Fruit fly (Drosophila melanogaster): ENCODE results near the gene Diap1.
A peak's percentile ranks its signal among the peaks of the same experiment; 100 is the strongest.

The Diap1 gene

dm6 chr3L:16033090-16033828 is 17.6 kb downstream of the Diap1 start, which contains the start of the genes CG42717 and CG42716:
TSS of gene CG42717 (minus strand) at chr3L:16033190.
TSS of gene CG42716 (plus strand) at chr3L:16033778.
- no peak for TF ChIP-seq CG3032 (tag; optimal IDR thresholded peaks at IDR 0.05)

DNA sequence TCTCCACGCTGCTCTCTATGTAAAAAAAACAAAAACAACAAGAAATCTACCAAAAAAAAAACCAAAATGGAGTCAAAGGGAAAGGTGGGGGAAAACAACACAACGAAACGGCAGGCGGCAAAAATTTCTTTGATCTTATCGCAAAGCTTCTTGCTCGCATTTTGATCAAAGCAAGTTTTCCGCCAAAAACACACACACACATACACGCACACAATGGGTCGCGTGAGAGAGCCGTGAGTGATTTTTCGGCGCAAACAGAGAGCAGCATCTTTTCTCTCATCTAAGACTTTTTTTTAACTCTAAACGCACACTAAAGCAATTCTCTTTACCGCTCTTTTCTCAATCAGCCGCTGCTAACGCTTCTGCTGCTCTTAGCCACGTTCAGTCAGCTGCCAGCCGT is 21.9 kb downstream of the Diap1 start:
- TF ChIP-seq Lpt (GFP tag; optimal IDR thresholded peaks at IDR 0.05): no peak
- no peak for TF ChIP-seq lz (GFP tag; optimal IDR thresholded peaks at IDR 0.05)
- TF ChIP-seq dac (GFP tag; optimal IDR thresholded peaks at IDR 0.05): no peak
- TF ChIP-seq net (GFP tag; optimal IDR thresholded peaks at IDR 0.05): no peak
- no peak for TF ChIP-seq fd85E (GFP tag; optimal IDR thresholded peaks at IDR 0.05)
- TF ChIP-seq fkh (GFP tag; optimal IDR thresholded peaks at IDR 0.05): peak; percentile 3
- no peak for TF ChIP-seq fd59A (GFP tag; optimal IDR thresholded peaks at IDR 0.05)
- TF ChIP-seq CG6854 (GFP tag; optimal IDR thresholded peaks at IDR 0.05): no peak
- no peak for TF ChIP-seq Met (GFP tag; optimal IDR thresholded peaks at IDR 0.05)
- TF ChIP-seq achi (GFP tag; optimal IDR thresholded peaks at IDR 0.05): no peak
- no peak for TF ChIP-seq pdm3 (GFP tag; optimal IDR thresholded peaks at IDR 0.05)
- TF ChIP-seq cyc (GFP tag; optimal IDR thresholded peaks at IDR 0.05): no peak
- TF ChIP-seq svp (GFP tag): no peak
- TF ChIP-seq Smox (GFP tag; optimal IDR thresholded peaks at IDR 0.05): no peak
- peak; percentile 29; the same call in 1 of the 2 replicates for TF ChIP-seq CG15336 (GFP tag; IDR thresholded peaks at IDR 0.05)
- no peak for TF ChIP-seq dsx (GFP tag; optimal IDR thresholded peaks at IDR 0.05; ENCODE audit: poor library complexity, severe bottlenecking)
- no peak for TF ChIP-seq OdsH (GFP tag; optimal IDR thresholded peaks at IDR 0.05)
- no peak for TF ChIP-seq esn (GFP tag; optimal IDR thresholded peaks at IDR 0.05)

dm6 chr3L:16027163-16027633 is 23.6 kb downstream of the Diap1 start:
- TF ChIP-seq Gug (GFP tag; IDR thresholded peaks at IDR 0.05) (peak; percentile 59), pdm3 (GFP tag; optimal IDR thresholded peaks at IDR 0.05) (peak; percentile 73), achi (GFP tag; optimal IDR thresholded peaks at IDR 0.05) (peak; percentile 54), fd85E (GFP tag; optimal IDR thresholded peaks at IDR 0.05) (no peak), Hr39 (GFP tag; optimal IDR thresholded peaks at IDR 0.05) (peak; percentile 55), CG31627 (GFP tag; optimal IDR thresholded peaks at IDR 0.05) (peak; percentile 58), net (GFP tag; optimal IDR thresholded peaks at IDR 0.05) (peak; percentile 73), esn (GFP tag; optimal IDR thresholded peaks at IDR 0.05) (peak; percentile 56), cyc (GFP tag; optimal IDR thresholded peaks at IDR 0.05) (peak; percentile 25), OdsH (GFP tag; optimal IDR thresholded peaks at IDR 0.05) (peak; percentile 62), CG10631 (GFP tag; optimal IDR thresholded peaks at IDR 0.05) (peak; percentile 62), CG8319 (GFP tag; optimal IDR thresholded peaks at IDR 0.05) (peak; percentile 51), fd59A (GFP tag; optimal IDR thresholded peaks at IDR 0.05) (peak; percentile 36), Smox (GFP tag; optimal IDR thresholded peaks at IDR 0.05) (peak; percentile 41), Hr38 (GFP tag; optimal IDR thresholded peaks at IDR 0.05) (no peak), Eip75B (GFP tag; optimal IDR thresholded peaks at IDR 0.05) (peak; percentile 77), CG15336 (GFP tag; IDR thresholded peaks at IDR 0.05) (peak; percentile 82), CG3919 (GFP tag; optimal IDR thresholded peaks at IDR 0.05) (peak; percentile 70), eg (GFP tag; IDR thresholded peaks at IDR 0.05) (peak; percentile 91), CG4318 (GFP tag; optimal IDR thresholded peaks at IDR 0.05) (peak; percentile 26), acj6 (GFP tag; optimal IDR thresholded peaks at IDR 0.05) (peak; percentile 58), CG10669 (GFP tag; optimal IDR thresholded peaks at IDR 0.05) (peak; percentile 64), CG8632 (GFP tag; optimal IDR thresholded peaks at IDR 0.05) (peak; percentile 33), CG32006 (GFP tag; optimal IDR thresholded peaks at IDR 0.05) (peak; percentile 64), ss (GFP tag; optimal IDR thresholded peaks at IDR 0.05) (peak; percentile 80 to 85), CG11762 (GFP tag; optimal IDR thresholded peaks at IDR 0.05; ENCODE audit: insufficient read depth) (peak; percentile 67), fkh (GFP tag; optimal IDR thresholded peaks at IDR 0.05) (peak; percentile 96), Met (GFP tag; optimal IDR thresholded peaks at IDR 0.05) (peak; percentile 41), Sox14 (GFP tag; optimal IDR thresholded peaks at IDR 0.05) (peak; percentile 61), Eip93F (GFP tag; optimal IDR thresholded peaks at IDR 0.05) (peak; percentile 2), CG34406 (GFP tag; optimal IDR thresholded peaks at IDR 0.05) (peak; percentile 54), CG8119 (GFP tag; IDR thresholded peaks at IDR 0.05) (peak; percentile 80), spab (GFP tag; optimal IDR thresholded peaks at IDR 0.05) (peak; percentile 68), CG1621 (tag; optimal IDR thresholded peaks at IDR 0.05) (peak; percentile 42), CG3032 (tag; optimal IDR thresholded peaks at IDR 0.05) (peak; percentile 44), lz (GFP tag; optimal IDR thresholded peaks at IDR 0.05) (peak; percentile 52), Ets21C (GFP tag; optimal IDR thresholded peaks at IDR 0.05) (peak; percentile 17), CG11902 (GFP tag; optimal IDR thresholded peaks at IDR 0.05) (peak; percentile 51), Sox102F (GFP tag; optimal IDR thresholded peaks at IDR 0.05) (peak; percentile 2)
